Fruit fly (Drosophila melanogaster) S2 (cell line): ENCODE data around the gene CG13731.

Source experiments
- CG8478 ChIP-seq: fragments of >200 bp; optimal IDR thresholded peaks from 2 replicates; lab custom pipeline; 2018
- CTCF ChIP-seq, 2 experiments: fragments of >200 bp; optimal IDR thresholded peaks; 2 replicates each; lab custom pipeline; 2018

- no peak for TF ChIP-seq CG8478 (lab: Kevin White, UChicago)
- TF ChIP-seq CTCF (optimal IDR thresholded peaks at IDR 0.05; lab: Kevin White, UChicago): no peak
These were observed 13.7 kb downstream of the CG13731 start for dm6 chr3L:17374956-17375621.
